Worm (Caenorhabditis elegans) whole organism, early embryonic: ENCODE measurements around the gene bus-1.

Source experiments
- F13C5.2 ChIP-seq: sonication (generic microtip); optimal IDR thresholded peaks from 2 replicates; lab custom pipeline; 2017; ENCODE audit warnings: mild to moderate bottlenecking, missing genetic modification characterization, inconsistent platforms, missing compliant biosample characterization
- ama-1 ChIP-seq: fragments of 150-350 bp; optimal IDR thresholded peaks from 2 replicates; lab custom pipeline; 2014
- flt-1 ChIP-seq: fragments of 200-800 bp; sonication (Bioruptor generic); IDR thresholded peaks from 2 replicates; pipeline ENCODE4 v1.3.6; 2022; ENCODE audit warnings: missing genetic modification characterization, missing compliant biosample characterization
- scrt-1 ChIP-seq: fragments of 200-800 bp; sonication (Bioruptor generic); IDR thresholded peaks from 2 replicates; pipeline ENCODE4 v1.3.6; 2022; ENCODE audit warnings: missing genetic modification characterization, missing compliant biosample characterization

DNA sequence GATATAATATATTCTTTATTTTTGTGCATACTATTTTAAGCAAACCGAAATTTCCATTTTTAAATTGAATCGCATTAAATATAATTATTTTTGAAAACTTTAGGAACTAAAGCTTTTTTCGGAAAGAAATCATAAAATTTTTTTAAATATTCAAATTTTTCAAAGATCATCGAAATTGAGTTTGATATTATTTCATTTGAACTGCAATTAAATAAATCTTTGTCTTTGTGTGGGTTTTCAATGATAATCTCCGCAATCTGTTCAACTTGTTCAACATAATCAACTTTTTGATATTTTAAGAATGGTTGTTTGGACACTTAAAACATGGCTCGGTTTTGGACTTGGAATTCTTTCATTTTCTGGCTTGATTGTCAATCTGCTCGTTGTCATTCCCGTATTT lies 15.4 kb downstream of the bus-1 start, which contains the start of gene srx-2:
- no peak for TF ChIP-seq ama-1
- no peak for TF ChIP-seq F13C5.2
- TF ChIP-seq scrt-1 (GFP tag; lab: Robert Waterston, UW), result no peak
- no peak for TF ChIP-seq flt-1 (GFP tag; lab: Robert Waterston, UW)
